Fruit fly (Drosophila melanogaster) whole organism, embryonic: ENCODE results near the gene CG13024.

ENCODE experiments used
- Atf-2 ChIP-seq: fragments of 200-800 bp; sonication (Bioruptor generic); optimal IDR thresholded peaks from 2 replicates; lab custom pipeline; 2016; ENCODE audit warnings: missing biosample characterization, missing genetic modification characterization
- CG10431 ChIP-seq: fragments of 200-800 bp; sonication (Bioruptor generic); optimal IDR thresholded peaks from 3 replicates; lab custom pipeline; 2018; ENCODE audit warnings: missing biosample characterization, mild to moderate bottlenecking, missing genetic modification characterization
- CG10979 ChIP-seq: fragments of 200-800 bp; sonication (Bioruptor generic); optimal IDR thresholded peaks from 2 replicates; lab custom pipeline; 2018; ENCODE audit warnings: missing biosample characterization, mild to moderate bottlenecking, missing genetic modification characterization, moderate library complexity
- CG11085 ChIP-seq: fragments of 200-800 bp; sonication (Bioruptor generic); IDR thresholded peaks from 2 replicates; pipeline ENCODE4 v1.3.6; 2022; ENCODE audit warnings: missing biosample characterization, missing genetic modification characterization
- CG12104 ChIP-seq: fragments of 200-800 bp; sonication (Bioruptor generic); optimal IDR thresholded peaks from 3 replicates; lab custom pipeline; 2016; ENCODE audit warnings: missing biosample characterization, missing genetic modification characterization
- CG12219 ChIP-seq: fragments of 200-800 bp; sonication (Bioruptor generic); optimal IDR thresholded peaks from 3 replicates; lab custom pipeline; 2018; ENCODE audit warnings: missing biosample characterization, mild to moderate bottlenecking, missing genetic modification characterization
- CG16815 ChIP-seq: fragments of 200-800 bp; sonication (Bioruptor generic); optimal IDR thresholded peaks from 3 replicates; lab custom pipeline; 2017; ENCODE audit warnings: missing biosample characterization, mild to moderate bottlenecking, missing genetic modification characterization
- CG17328 ChIP-seq: fragments of 200-800 bp; sonication (Bioruptor generic); IDR thresholded peaks from 2 replicates; pipeline ENCODE4 v1.3.6; 2022; ENCODE audit warnings: missing biosample characterization, missing genetic modification characterization
- CG2120 ChIP-seq: fragments of 200-800 bp; sonication (Bioruptor generic); optimal IDR thresholded peaks from 3 replicates; lab custom pipeline; 2016; ENCODE audit warnings: missing biosample characterization, missing genetic modification characterization
- CG2129 ChIP-seq: fragments of 200-800 bp; sonication (Bioruptor generic); IDR thresholded peaks from 2 replicates; pipeline ENCODE4 v1.3.6; 2022; ENCODE audit warnings: missing biosample characterization, missing genetic modification characterization; ENCODE audit not compliant: partially characterized antibody
- CG2199 ChIP-seq: fragments of 200-800 bp; sonication (Bioruptor generic); IDR thresholded peaks from 3 replicates; pipeline ENCODE4 v1.3.6; 2022; ENCODE audit warnings: missing biosample characterization, missing genetic modification characterization
- CG30403 ChIP-seq: fragments of 200-800 bp; sonication (Bioruptor generic); optimal IDR thresholded peaks from 3 replicates; lab custom pipeline; 2016; ENCODE audit warnings: missing biosample characterization, missing genetic modification characterization
- CG31441 ChIP-seq: fragments of 200-800 bp; sonication (Bioruptor generic); IDR thresholded peaks from 2 replicates; pipeline ENCODE4 v1.3.6; 2022; ENCODE audit warnings: missing biosample characterization, missing genetic modification characterization
- CG32532 ChIP-seq: fragments of 200-800 bp; sonication (Bioruptor generic); IDR thresholded peaks from 2 replicates; pipeline ENCODE4 v1.3.6; 2022; ENCODE audit warnings: missing biosample characterization, missing genetic modification characterization
- CG4424 ChIP-seq: fragments of 200-800 bp; sonication (Bioruptor generic); optimal IDR thresholded peaks from 3 replicates; lab custom pipeline; 2016; ENCODE audit warnings: missing biosample characterization, missing genetic modification characterization
- CG4730 ChIP-seq: fragments of 200-800 bp; sonication (Bioruptor generic); IDR thresholded peaks from 2 replicates; pipeline ENCODE4 v1.3.6; 2022; ENCODE audit warnings: missing biosample characterization, missing genetic modification characterization
- CG6683 ChIP-seq: fragments of 200-800 bp; sonication (Bioruptor generic); optimal IDR thresholded peaks from 2 replicates; lab custom pipeline; 2017; ENCODE audit warnings: missing biosample characterization, mild to moderate bottlenecking, missing genetic modification characterization, missing genetic modification reagents
- CG8281 ChIP-seq: fragments of 200-800 bp; sonication (Bioruptor generic); optimal IDR thresholded peaks from 2 replicates; lab custom pipeline; 2018; ENCODE audit warnings: missing biosample characterization, mild to moderate bottlenecking, missing genetic modification characterization, moderate library complexity
- CG8359 ChIP-seq: fragments of 200-800 bp; sonication (Bioruptor generic); optimal IDR thresholded peaks from 2 replicates; lab custom pipeline; 2017; ENCODE audit warnings: missing biosample characterization, mild to moderate bottlenecking, missing genetic modification characterization, borderline replicate concordance
- CG8765 ChIP-seq: fragments of 200-800 bp; sonication (Bioruptor generic); IDR thresholded peaks from 2 replicates; pipeline ENCODE4 v1.3.6; 2022; ENCODE audit warnings: missing biosample characterization, missing genetic modification characterization
- Deaf1 ChIP-seq: fragments of 200-800 bp; optimal IDR thresholded peaks from 3 replicates; lab custom pipeline; 2019; ENCODE audit warnings: missing biosample characterization, mild to moderate bottlenecking, missing genetic modification characterization, moderate library complexity
- Dfd ChIP-seq, 2 experiments: fragments of >200 bp; optimal IDR thresholded peaks; 2 replicates each; lab custom pipeline; 2017; ENCODE audit warnings: missing biosample characterization in 2 of 2, missing genetic modification characterization in 2 of 2
- Ets97D ChIP-seq: fragments of 200-800 bp; sonication (Bioruptor generic); optimal IDR thresholded peaks from 3 replicates; lab custom pipeline; 2016; ENCODE audit warnings: missing biosample characterization, missing genetic modification characterization
- Gsc ChIP-seq: fragments of 200-800 bp; sonication (Bioruptor generic); IDR thresholded peaks from 2 replicates; pipeline ENCODE4 v1.3.6; 2022; ENCODE audit warnings: missing biosample characterization, missing genetic modification characterization
- H15 ChIP-seq: fragments of 200-800 bp; sonication (Bioruptor generic); IDR thresholded peaks from 3 replicates; pipeline ENCODE4 v1.3.6; 2022; ENCODE audit warnings: missing biosample characterization, missing genetic modification characterization
- Hr3 ChIP-seq: fragments of 200-800 bp; sonication (Bioruptor generic); optimal IDR thresholded peaks from 3 replicates; lab custom pipeline; 2016; ENCODE audit warnings: missing biosample characterization, missing genetic modification characterization
- Hr78 ChIP-seq, 2 experiments: fragments of 200-800 bp in 1 of 2; fragments of >200 bp in 1 of 2; sonication (Bioruptor generic) in 1 of 2; optimal IDR thresholded peaks; 2 replicates each; lab custom pipeline; 2017 to 2019; ENCODE audit warnings: missing biosample characterization in 2 of 2, missing genetic modification characterization in 2 of 2, mild to moderate bottlenecking in 1 of 2, moderate library complexity in 1 of 2
- Max ChIP-seq: fragments of 200-800 bp; sonication (Bioruptor generic); optimal IDR thresholded peaks from 2 replicates; lab custom pipeline; 2016; ENCODE audit warnings: missing biosample characterization, mild to moderate bottlenecking, missing genetic modification characterization
- PHDP ChIP-seq: fragments of 200-800 bp; sonication (Bioruptor generic); optimal IDR thresholded peaks from 3 replicates; lab custom pipeline; 2018; ENCODE audit warnings: missing biosample characterization, mild to moderate bottlenecking, missing genetic modification characterization, moderate library complexity
- Rx ChIP-seq: fragments of 200-800 bp; sonication (Bioruptor generic); IDR thresholded peaks from 2 replicates; pipeline ENCODE4 v1.3.6; 2022; ENCODE audit warnings: missing biosample characterization, missing genetic modification characterization
- Scr ChIP-seq: fragments of 200-800 bp; sonication (Bioruptor generic); IDR thresholded peaks from 2 replicates; pipeline ENCODE4 v1.3.6; 2022; ENCODE audit warnings: missing biosample characterization, missing genetic modification characterization; ENCODE audit not compliant: partially characterized antibody
- Spps ChIP-seq: fragments of 200-800 bp; sonication (Bioruptor generic); optimal IDR thresholded peaks from 2 replicates; lab custom pipeline; 2018; ENCODE audit warnings: missing biosample characterization, mild to moderate bottlenecking, missing genetic modification characterization
- abd-A ChIP-seq: fragments of 200-800 bp; sonication (Bioruptor generic); optimal IDR thresholded peaks from 3 replicates; lab custom pipeline; 2019; ENCODE audit warnings: missing biosample characterization, mild to moderate bottlenecking, missing genetic modification characterization, moderate library complexity
- chinmo ChIP-seq: fragments of 200-800 bp; sonication (Bioruptor generic); IDR thresholded peaks from 4 replicates; pipeline ENCODE4 v1.3.6; 2022; ENCODE audit warnings: missing biosample characterization, missing genetic modification characterization; ENCODE audit not compliant: partially characterized antibody
- corto ChIP-seq: fragments of 200-800 bp; sonication (Bioruptor generic); optimal IDR thresholded peaks from 2 replicates; lab custom pipeline; 2016; ENCODE audit warnings: missing biosample characterization, mild to moderate bottlenecking, missing genetic modification characterization, moderate library complexity
- exex ChIP-seq: fragments of 200-800 bp; sonication (Bioruptor generic); optimal IDR thresholded peaks from 4 replicates; lab custom pipeline; 2018; ENCODE audit warnings: missing biosample characterization, mild to moderate bottlenecking, missing genetic modification characterization, moderate library complexity
- hkb ChIP-seq, 2 experiments: fragments of 200-800 bp in 1 of 2; fragments of >200 bp in 1 of 2; sonication (Bioruptor generic) in 1 of 2; IDR thresholded peaks in 1 of 2; optimal IDR thresholded peaks in 1 of 2; 2 replicates each; pipeline versions ENCODE4 v1.3.6 to Lab custom; 2017 to 2022; ENCODE audit warnings: missing biosample characterization in 1 of 2, missing genetic modification characterization in 1 of 2
- nau ChIP-seq: fragments of 200-800 bp; sonication (Bioruptor generic); optimal IDR thresholded peaks from 3 replicates; lab custom pipeline; 2017; ENCODE audit warnings: missing biosample characterization, mild to moderate bottlenecking, missing genetic modification characterization, missing genetic modification reagents
- nom ChIP-seq: fragments of 200-800 bp; sonication (Bioruptor generic); optimal IDR thresholded peaks from 2 replicates; lab custom pipeline; 2017; ENCODE audit warnings: missing biosample characterization, missing genetic modification characterization, mild to moderate bottlenecking, moderate library complexity, missing genetic modification reagents
- pfk ChIP-seq: fragments of 200-800 bp; sonication (Bioruptor generic); optimal IDR thresholded peaks from 2 replicates; lab custom pipeline; 2018; ENCODE audit warnings: missing biosample characterization, mild to moderate bottlenecking, missing genetic modification characterization, moderate library complexity
- phol ChIP-seq: fragments of 200-800 bp; sonication (Bioruptor generic); optimal IDR thresholded peaks from 3 replicates; lab custom pipeline; 2018; ENCODE audit warnings: missing biosample characterization, mild to moderate bottlenecking, missing genetic modification characterization, moderate library complexity
- sens ChIP-seq: fragments of 200-800 bp; sonication (Bioruptor generic); peaks from one replicate; lab custom pipeline; 2016; ENCODE audit warnings: missing biosample characterization, missing genetic modification characterization
- seq ChIP-seq: fragments of 200-800 bp; sonication (Bioruptor generic); IDR thresholded peaks from 2 replicates; pipeline ENCODE4 v1.3.6; 2022; ENCODE audit warnings: missing biosample characterization, missing genetic modification characterization
- slp2 ChIP-seq: fragments of 200-800 bp; sonication (Bioruptor generic); optimal IDR thresholded peaks from 2 replicates; lab custom pipeline; 2016; ENCODE audit warnings: missing biosample characterization, missing genetic modification characterization
- tgo ChIP-seq: fragments of 200-800 bp; sonication (Bioruptor generic); IDR thresholded peaks from 3 replicates; pipeline ENCODE4 v1.3.6; 2022; ENCODE audit warnings: missing biosample characterization, missing genetic modification characterization
- toy ChIP-seq: fragments of 200-800 bp; sonication (Bioruptor generic); IDR thresholded peaks from 2 replicates; pipeline ENCODE4 v1.3.6; 2022; ENCODE audit warnings: missing biosample characterization, missing genetic modification characterization
- wdn ChIP-seq: fragments of 200-800 bp; sonication (Bioruptor generic); IDR thresholded peaks from 2 replicates; pipeline ENCODE4 v1.3.6; 2022; ENCODE audit warnings: missing biosample characterization, missing genetic modification characterization
- wor ChIP-seq: fragments of 200-800 bp; sonication (Bioruptor generic); IDR thresholded peaks from 2 replicates; pipeline ENCODE4 v1.3.6; 2022; ENCODE audit warnings: missing biosample characterization, missing genetic modification characterization

Gene CG13024

DNA sequence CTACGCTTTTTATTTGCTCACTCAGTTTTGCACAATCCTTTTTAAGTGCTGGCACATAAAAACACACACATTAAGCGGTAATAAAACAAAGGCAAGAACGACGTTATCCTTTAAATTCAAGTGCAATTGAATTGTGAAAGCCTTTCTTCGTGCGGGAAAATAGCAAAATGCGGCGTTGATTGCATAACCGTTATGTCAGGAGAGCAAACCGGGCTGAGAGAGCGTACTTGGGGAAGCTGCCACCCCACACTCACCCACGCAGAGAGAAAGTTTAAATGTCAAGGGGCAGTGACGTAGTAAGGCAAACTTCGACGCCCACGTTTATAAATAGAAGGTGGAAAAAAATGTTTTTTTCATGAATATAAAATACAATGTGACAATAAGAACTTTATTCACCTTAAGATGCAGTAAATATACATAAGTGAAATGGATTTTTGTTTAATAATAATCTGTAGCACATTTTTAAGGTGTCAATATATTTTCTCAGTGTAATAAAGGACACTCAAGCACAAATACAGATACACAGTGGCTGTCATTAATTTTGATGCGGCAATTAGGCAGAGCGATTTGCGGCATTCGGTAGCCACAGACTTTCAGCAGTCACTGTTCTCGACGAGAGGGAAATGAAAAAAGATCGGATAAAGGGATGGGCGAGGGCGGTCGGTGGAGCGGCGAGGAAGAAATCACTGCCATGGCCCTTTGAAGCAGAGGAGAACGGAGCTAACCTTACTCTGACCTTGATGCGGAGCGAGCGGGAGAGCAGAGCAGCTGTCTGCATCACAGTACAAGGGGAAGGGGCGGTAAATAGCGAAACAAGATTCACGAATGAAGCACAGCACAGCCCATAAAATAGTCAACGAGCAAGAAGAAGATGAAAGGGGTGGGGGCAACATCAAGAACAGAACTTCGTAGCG lies 22.8 kb downstream of the CG13024 start (continued):
- TF ChIP-seq phol (tag; lab: Kevin White, UChicago) (peak; percentile 43), CG12104 (GFP tag; lab: Kevin White, UChicago) (peak; percentile 28), Hr78 (GFP tag; optimal IDR thresholded peaks at IDR 0.05; lab: Kevin White, UChicago) (peak in 1 of 2 experiments; percentile 54), pfk (GFP tag; lab: Kevin White, UChicago) (no peak), Spps (tag; lab: Kevin White, UChicago) (no peak), hkb (optimal IDR thresholded peaks at IDR 0.05; lab: Kevin White, UChicago) (no peak), hkb (GFP tag; IDR thresholded peaks at IDR 0.05; lab: Robert Waterston, UW) (peak; percentile 31; the same call in 1 of the 2 replicates), CG8359 (GFP tag; lab: Kevin White, UChicago) (no peak), CG2199 (GFP tag; lab: Robert Waterston, UW) (no peak), wor (GFP tag; lab: Robert Waterston, UW) (no peak), Atf-2 (GFP tag; lab: Kevin White, UChicago) (no peak), abd-A (tag; lab: Kevin White, UChicago) (peak; percentile 93), Gsc (no peak), CG30403 (peak; percentile 40), CG31441 (GFP tag; lab: Robert Waterston, UW) (peak; percentile 21; the same call in 1 of the 2 replicates), Ets97D (GFP tag; lab: Kevin White, UChicago) (no peak), PHDP (tag; lab: Kevin White, UChicago) (peak; percentile 23), CG4424 (GFP tag; lab: Kevin White, UChicago) (peak; percentile 29), CG10979 (tag; lab: Kevin White, UChicago) (peak; percentile 60), CG2129 (GFP tag; lab: Robert Waterston, UW) (no peak), CG6683 (GFP tag; lab: Kevin White, UChicago) (peak; percentile 50), wdn (GFP tag; lab: Robert Waterston, UW) (0 out of 2 replicates have a peak, but pooled peaks have one; percentile 18), CG12219 (no peak), CG8765 (GFP tag; lab: Robert Waterston, UW) (no peak), exex (tag; lab: Kevin White, UChicago) (peak; percentile 34), CG11085 (GFP tag; lab: Robert Waterston, UW) (no peak), seq (GFP tag; lab: Robert Waterston, UW) (no peak; the same call in 1 of the 2 replicates), CG17328 (GFP tag; lab: Robert Waterston, UW) (peak; percentile 42; the same call in 1 of the 2 replicates), CG16815 (GFP tag; lab: Kevin White, UChicago) (peak; percentile 2), nom (GFP tag; lab: Kevin White, UChicago) (no peak), tgo (GFP tag; lab: Robert Waterston, UW) (peak; percentile 55), toy (GFP tag; lab: Robert Waterston, UW) (no peak), Deaf1 (tag; lab: Kevin White, UChicago) (peak; percentile 19), slp2 (GFP tag; lab: Kevin White, UChicago) (peak; percentile 29), corto (GFP tag; lab: Kevin White, UChicago) (no peak), CG4730 (GFP tag; lab: Robert Waterston, UW) (no peak), chinmo (peak; percentile 90; the same call in 3 of the 4 replicates), H15 (GFP tag; lab: Robert Waterston, UW) (no peak), CG32532 (GFP tag; lab: Robert Waterston, UW) (peak; percentile 69), CG8281 (tag; lab: Kevin White, UChicago) (no peak), Rx (no peak), Dfd (GFP tag; optimal IDR thresholded peaks at IDR 0.05; lab: Kevin White, UChicago) (no peak), sens (peak; percentile 91), Hr3 (peak; percentile 26), nau (GFP tag; lab: Kevin White, UChicago) (peak; percentile 12), Max (GFP tag; lab: Kevin White, UChicago) (no peak), CG10431 (GFP tag; lab: Kevin White, UChicago) (no peak), CG2120 (GFP tag; lab: Kevin White, UChicago) (peak; percentile 83), Scr (GFP tag; lab: Robert Waterston, UW) (no peak; the same call in 1 of the 2 replicates)
